Fruit fly (Drosophila melanogaster) whole organism, wandering third instar larva: ENCODE measurements around the gene CG7512.

Source experiments
- CG32264 ChIP-seq: fragments of 200-800 bp; sonication (Bioruptor generic); optimal IDR thresholded peaks from 2 replicates; lab custom pipeline; 2016; ENCODE audit warnings: missing biosample characterization, missing genetic modification characterization
- Dfd ChIP-seq: fragments of >200 bp; optimal IDR thresholded peaks from 2 replicates; lab custom pipeline; 2017; ENCODE audit warnings: missing biosample characterization, missing genetic modification characterization
- HLH106 ChIP-seq: fragments of 200-800 bp; optimal IDR thresholded peaks from 3 replicates; lab custom pipeline; 2019; ENCODE audit warnings: missing biosample characterization, mild to moderate bottlenecking, missing genetic modification characterization, moderate library complexity
- Jra ChIP-seq: sonication (Bioruptor generic); optimal IDR thresholded peaks from 2 replicates; lab custom pipeline; 2016; ENCODE audit warnings: missing biosample characterization, missing genetic modification characterization
- Mio ChIP-seq: sonication (Bioruptor generic); optimal IDR thresholded peaks from 2 replicates; lab custom pipeline; 2016; ENCODE audit warnings: missing biosample characterization, missing genetic modification characterization
- Myc ChIP-seq: fragments of >200 bp; optimal IDR thresholded peaks from 2 replicates; lab custom pipeline; 2017
- N ChIP-seq: fragments of >200 bp; optimal IDR thresholded peaks from 2 replicates; lab custom pipeline; 2018; ENCODE audit warnings: missing biosample characterization, missing external identifiers, missing genetic modification characterization
- Vsx2 ChIP-seq: fragments of 200-300, 225-300 bp; sonication (Bioruptor generic); optimal IDR thresholded peaks from 2 replicates; lab custom pipeline; 2018; ENCODE audit warnings: missing biosample characterization, missing genetic modification characterization; ENCODE audit not compliant: partially characterized antibody
- brk ChIP-seq: fragments of 200-800 bp; sonication (Bioruptor generic); optimal IDR thresholded peaks from 2 replicates; lab custom pipeline; 2016; ENCODE audit warnings: missing biosample characterization, mild to moderate bottlenecking, missing genetic modification characterization
- h ChIP-seq: fragments of 200-800 bp; sonication (Bioruptor generic); optimal IDR thresholded peaks from 3 replicates; lab custom pipeline; 2016; ENCODE audit warnings: missing biosample characterization, mild to moderate bottlenecking, missing genetic modification characterization
- jim ChIP-seq: fragments of 175-275, 200-325 bp; sonication (Bioruptor generic); optimal IDR thresholded peaks from 2 replicates; lab custom pipeline; 2016; ENCODE audit warnings: missing biosample characterization, mild to moderate bottlenecking, missing genetic modification characterization
- lola ChIP-seq: fragments of >200 bp; optimal IDR thresholded peaks from 2 replicates; lab custom pipeline; 2017; ENCODE audit warnings: missing biosample characterization, missing genetic modification characterization
- pan ChIP-seq: fragments of >200 bp; optimal IDR thresholded peaks from 2 replicates; lab custom pipeline; 2017
- usp ChIP-seq: fragments of >200 bp; optimal IDR thresholded peaks from 2 replicates; lab custom pipeline; 2017; ENCODE audit warnings: missing biosample characterization, missing genetic modification characterization

- TF ChIP-seq brk (GFP tag; lab: Kevin White, UChicago) (no peak), Mio (GFP tag; lab: Kevin White, UChicago) (no peak), pan (lab: Kevin White, UChicago) (no peak), Dfd (GFP tag; lab: Kevin White, UChicago) (no peak), Myc (lab: Kevin White, UChicago) (no peak), h (GFP tag; lab: Kevin White, UChicago) (peak; percentile 36), N (GFP tag; lab: Kevin White, UChicago) (no peak), usp (GFP tag; lab: Kevin White, UChicago) (no peak), lola (GFP tag; lab: Kevin White, UChicago) (no peak), HLH106 (tag; lab: Kevin White, UChicago) (peak; percentile 19), Jra (GFP tag; lab: Kevin White, UChicago) (no peak), Vsx2 (no peak), CG32264 (GFP tag; lab: Kevin White, UChicago) (no peak), jim (GFP tag; lab: Kevin White, UChicago) (no peak)
These were observed 22.6 kb downstream of the CG7512 start for dm6 chr3L:11536132-11536531.
